Fruit fly (Drosophila melanogaster): ENCODE results near the gene CG11841.

CG11841 gene

DNA sequence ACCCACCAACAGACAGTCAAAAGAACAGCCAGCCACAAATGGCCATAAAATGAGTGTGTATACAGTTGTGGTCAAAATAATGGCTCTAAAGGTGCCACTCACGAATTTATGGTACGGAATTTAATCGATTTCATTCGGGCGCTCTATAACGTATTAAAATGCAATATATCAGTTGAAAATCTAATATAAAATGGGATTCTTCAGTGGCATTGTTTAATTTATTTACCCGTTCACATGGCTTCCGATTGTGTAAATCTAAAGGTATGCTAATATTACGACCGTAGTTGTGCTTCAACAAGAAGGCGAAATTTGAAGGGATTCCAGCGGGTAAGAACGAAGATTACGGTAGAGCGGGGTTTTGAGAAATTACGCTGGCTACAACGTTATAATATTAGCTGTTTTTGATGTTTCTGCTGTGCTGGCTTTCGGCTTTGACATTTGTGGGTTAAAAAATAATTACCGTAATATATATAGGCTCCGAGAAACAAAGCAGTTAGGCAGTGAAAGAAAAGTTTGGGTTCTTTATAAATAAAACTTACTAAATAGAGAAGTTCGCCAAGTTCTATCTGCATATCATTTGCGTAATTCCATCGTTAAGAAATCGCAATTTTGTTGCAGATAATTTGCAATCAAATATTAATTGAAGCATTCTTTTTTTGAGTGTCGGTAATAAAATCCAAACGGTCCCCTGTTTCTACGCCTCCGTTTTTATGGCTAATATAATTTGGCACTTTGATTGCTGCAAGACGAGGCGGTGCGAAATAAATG, 25.0 kb downstream of the CG11841 start (continued):
- TF ChIP-seq CG12236 (GFP tag; optimal IDR thresholded peaks at IDR 0.05), result no peak
- no peak for TF ChIP-seq lola (GFP tag; optimal IDR thresholded peaks at IDR 0.05)
- no peak for TF ChIP-seq CG4854 (GFP tag; optimal IDR thresholded peaks at IDR 0.05)
- TF ChIP-seq CG1832 (GFP tag; optimal IDR thresholded peaks at IDR 0.05), result no peak
- TF ChIP-seq lbe (GFP tag; optimal IDR thresholded peaks at IDR 0.05), result peak; percentile 9
- no peak for TF ChIP-seq CG6254 (GFP tag; optimal IDR thresholded peaks at IDR 0.05)
- TF ChIP-seq Asciz (GFP tag; optimal IDR thresholded peaks at IDR 0.05), result no peak
- no peak for TF ChIP-seq grn (GFP tag; optimal IDR thresholded peaks at IDR 0.05)
- TF ChIP-seq ap (GFP tag; IDR thresholded peaks at IDR 0.05), result no peak
- no peak for TF ChIP-seq Elba2 (GFP tag; optimal IDR thresholded peaks at IDR 0.05)
- TF ChIP-seq CG13775 (GFP tag; optimal IDR thresholded peaks at IDR 0.05), result peak; percentile 5
- no peak for TF ChIP-seq CG8359 (GFP tag; optimal IDR thresholded peaks at IDR 0.05; ENCODE audit: borderline replicate concordance)
- no peak for TF ChIP-seq tll (GFP tag; optimal IDR thresholded peaks at IDR 0.05)
- peak; percentile 38 for TF ChIP-seq CG13894 (tag; optimal IDR thresholded peaks at IDR 0.05)
- TF ChIP-seq ERR (GFP tag; optimal IDR thresholded peaks at IDR 0.05), result no peak
- no peak for TF ChIP-seq CG4707 (GFP tag; optimal IDR thresholded peaks at IDR 0.05)
- no peak for TF ChIP-seq Doc3 (GFP tag; IDR thresholded peaks at IDR 0.05; ENCODE audit: partially characterized antibody)
- peak; percentile 13 for TF ChIP-seq Hsf (GFP tag; optimal IDR thresholded peaks at IDR 0.05)
- TF ChIP-seq CTCF (GFP tag; optimal IDR thresholded peaks at IDR 0.05), result no peak
- TF ChIP-seq gro (GFP tag; optimal IDR thresholded peaks at IDR 0.05), result no peak
- TF ChIP-seq ranshi (GFP tag; IDR thresholded peaks at IDR 0.05), result no peak
- TF ChIP-seq Ssrp (tag; optimal IDR thresholded peaks at IDR 0.05), result peak; percentile 6
- TF ChIP-seq CG8290 (GFP tag; optimal IDR thresholded peaks at IDR 0.05), result no peak
- TF ChIP-seq CG8290 (tag; optimal IDR thresholded peaks at IDR 0.05), result peak in 1 of 2 experiments; percentile 9
- TF ChIP-seq ewg (GFP tag; optimal IDR thresholded peaks at IDR 0.05), result no peak
- no peak for TF ChIP-seq mam (GFP tag; optimal IDR thresholded peaks at IDR 0.05)
- TF ChIP-seq cg (GFP tag; optimal IDR thresholded peaks at IDR 0.05), result no peak
- TF ChIP-seq HLH54F (GFP tag; optimal IDR thresholded peaks at IDR 0.05), result no peak
- TF ChIP-seq ac (GFP tag; optimal IDR thresholded peaks at IDR 0.05), result no peak
- TF ChIP-seq CG1647 (GFP tag; optimal IDR thresholded peaks at IDR 0.05), result no peak
- no peak for TF ChIP-seq zfh2 (GFP tag; optimal IDR thresholded peaks at IDR 0.05)
- no peak for TF ChIP-seq crc (GFP tag; optimal IDR thresholded peaks at IDR 0.05)
- TF ChIP-seq CG1603 (tag; optimal IDR thresholded peaks at IDR 0.05), result peak; percentile 27
- TF ChIP-seq gem (tag; optimal IDR thresholded peaks at IDR 0.05), result peak; percentile 43
- no peak for TF ChIP-seq ATbp (GFP tag; optimal IDR thresholded peaks at IDR 0.05)
- TF ChIP-seq toy (GFP tag; IDR thresholded peaks at IDR 0.05), result no peak
- TF ChIP-seq CG16779 (GFP tag; IDR thresholded peaks at IDR 0.05), result no peak
- no peak for TF ChIP-seq Spps (tag; optimal IDR thresholded peaks at IDR 0.05)
- TF ChIP-seq otp (GFP tag; IDR thresholded peaks at IDR 0.05), result no peak
- TF ChIP-seq lmd (GFP tag; IDR thresholded peaks at IDR 0.05), result no peak
- TF ChIP-seq Nf-YA (GFP tag; IDR thresholded peaks at IDR 0.05), result no peak
- TF ChIP-seq NFAT (GFP tag; IDR thresholded peaks at IDR 0.05), result no peak
- peak in 1 of 2 experiments; percentile 3 for TF ChIP-seq Hr51 (GFP tag; optimal IDR thresholded peaks at IDR 0.05)
- TF ChIP-seq corto (GFP tag; optimal IDR thresholded peaks at IDR 0.05), result no peak
- TF ChIP-seq Med (GFP tag), result peak; percentile 40
- peak; percentile 22 for TF ChIP-seq CG9727 (GFP tag; optimal IDR thresholded peaks at IDR 0.05)
- TF ChIP-seq chinmo (GFP tag; IDR thresholded peaks at IDR 0.05; ENCODE audit: partially characterized antibody), result no peak
- TF ChIP-seq onecut (GFP tag; IDR thresholded peaks at IDR 0.05), result no peak
- no peak for TF ChIP-seq CG14050 (GFP tag; IDR thresholded peaks at IDR 0.05)
- no peak for TF ChIP-seq scrt (GFP tag; optimal IDR thresholded peaks at IDR 0.05)
